Worm (Caenorhabditis elegans) whole organism, L4 larva: ENCODE data around the gene F49E10.4.

Experiments used
- Y48G9A.11 ChIP-seq: fragments of 200-800 bp; sonication (Bioruptor generic); IDR thresholded peaks from 2 replicates; pipeline ENCODE4 v1.3.6; 2022; ENCODE audit warnings: missing genetic modification reagents, missing genetic modification characterization, missing compliant biosample characterization
- Y5F2A.4 ChIP-seq: fragments of 200-800 bp; sonication (Bioruptor generic); optimal IDR thresholded peaks from 2 replicates; lab custom pipeline; 2018; ENCODE audit warnings: mild to moderate bottlenecking, missing genetic modification characterization, missing compliant biosample characterization
- Y75B8A.6 ChIP-seq: fragments of 200-800 bp; sonication (Bioruptor generic); IDR thresholded peaks from 2 replicates; pipeline ENCODE4 v1.3.6; 2022; ENCODE audit warnings: missing genetic modification reagents, missing genetic modification characterization, missing compliant biosample characterization
- ceh-82 ChIP-seq: sonication (generic microtip); optimal IDR thresholded peaks from 2 replicates; lab custom pipeline; 2017; ENCODE audit warnings: missing biosample characterization, missing genetic modification characterization
- fkh-10 ChIP-seq: fragments of 150-350 bp; optimal IDR thresholded peaks from 2 replicates; lab custom pipeline; 2014; ENCODE audit warnings: missing biosample characterization, missing genetic modification reagents, missing genetic modification characterization
- fos-1 ChIP-seq: fragments of 150-350 bp; optimal IDR thresholded peaks from 2 replicates; lab custom pipeline; 2014; ENCODE audit warnings: missing biosample characterization, missing genetic modification characterization
- lsy-2 ChIP-seq, 2 experiments: fragments of 150-350 bp in 1 of 2; sonication (generic microtip) in 1 of 2; optimal IDR thresholded peaks; 2 replicates each; lab custom pipeline; 2014 to 2017; ENCODE audit warnings: missing biosample characterization in 2 of 2, missing genetic modification characterization in 2 of 2
- nhr-10 ChIP-seq: fragments of 150-350 bp; optimal IDR thresholded peaks from 2 replicates; lab custom pipeline; 2014; ENCODE audit warnings: missing biosample characterization, missing genetic modification characterization
- nhr-76 ChIP-seq: fragments of 150-350 bp; optimal IDR thresholded peaks from 2 replicates; lab custom pipeline; 2014; ENCODE audit warnings: missing biosample characterization, missing genetic modification characterization
- snpc-4 ChIP-seq: fragments of 150-350 bp; optimal IDR thresholded peaks from 2 replicates; lab custom pipeline; 2014; ENCODE audit warnings: missing biosample characterization, missing genetic modification characterization
- zag-1 ChIP-seq: fragments of 150-350 bp; optimal IDR thresholded peaks from 2 replicates; lab custom pipeline; 2014; ENCODE audit warnings: missing biosample characterization, missing genetic modification characterization
- zfp-3 ChIP-seq: fragments of 200-800 bp; sonication (Bioruptor generic); conservative IDR thresholded peaks from 2 replicates; pipeline ENCODE4 v1.3.6; 2022; ENCODE audit warnings: missing genetic modification reagents, missing genetic modification characterization, missing compliant biosample characterization
- ztf-7 ChIP-seq: fragments of 150-350 bp; optimal IDR thresholded peaks from 2 replicates; lab custom pipeline; 2014; ENCODE audit warnings: missing biosample characterization, missing genetic modification characterization

DNA sequence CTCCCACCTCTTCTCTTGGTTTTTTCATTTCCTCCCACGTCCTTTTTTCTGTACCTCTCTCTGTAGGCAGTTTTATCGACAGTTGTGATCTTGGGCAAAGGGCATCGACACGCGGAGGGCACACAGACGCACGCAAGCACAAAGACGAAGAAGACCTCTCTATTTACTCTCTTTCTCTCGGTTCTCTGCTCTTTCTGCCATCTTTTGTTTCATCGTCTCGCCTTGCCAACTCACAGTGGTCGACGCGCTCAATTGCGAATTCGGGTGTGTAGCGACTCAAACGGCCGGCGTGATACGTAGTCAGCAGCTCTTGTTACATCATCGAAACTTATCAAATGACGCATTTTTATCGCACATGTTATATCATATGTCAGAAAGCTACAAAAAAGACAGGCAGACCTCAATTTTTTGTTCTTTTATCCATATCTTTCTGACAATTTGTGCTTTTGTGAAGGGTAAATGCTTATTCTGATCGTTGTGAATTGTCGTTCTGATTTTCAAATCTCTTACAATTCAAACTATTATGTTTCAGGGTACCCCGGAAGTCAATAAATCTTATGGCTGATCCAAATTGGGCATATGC, 34.5 kb upstream of the F49E10.4 start, which contains the start of gene puf-9:
- TF ChIP-seq ztf-7 (peak; percentile 91), fkh-10 (GFP tag; lab: Kevin White, UChicago) (peak; percentile 99), nhr-10 (tag; lab: Kevin White, UChicago) (peak; percentile 92), zag-1 (tag; lab: Kevin White, UChicago) (peak; percentile 78), nhr-76 (tag; lab: Kevin White, UChicago) (peak; percentile 78), fos-1 (tag; lab: Kevin White, UChicago) (peak; percentile 79), Y5F2A.4 (peak; percentile 32), lsy-2 (tag; optimal IDR thresholded peaks at IDR 0.05; lab: Kevin White, UChicago) (peak; percentile 92 to 97), snpc-4 (tag; lab: Kevin White, UChicago) (peak; percentile 30), Y75B8A.6 (GFP tag; lab: Robert Waterston, UW) (peak; percentile 92), zfp-3 (GFP tag; lab: Robert Waterston, UW) (peak; percentile 95), ceh-82 (tag; lab: Kevin White, UChicago) (no peak), Y48G9A.11 (GFP tag; lab: Robert Waterston, UW) (no peak)
